Worm (Caenorhabditis elegans) whole organism, mixed stage, embryonic: ENCODE measurements around the gene F28A10.5.

Source experiments
- bed-3 ChIP-seq: fragments of 200-800 bp; sonication (Bioruptor generic); optimal IDR thresholded peaks from 3 replicates; lab custom pipeline; 2018; ENCODE audit warnings: mild to moderate bottlenecking, missing genetic modification characterization, moderate library complexity, missing compliant biosample characterization
- blmp-1 ChIP-seq: fragments of 150-350 bp; optimal IDR thresholded peaks from 2 replicates; lab custom pipeline; 2014; ENCODE audit warnings: missing biosample characterization, missing genetic modification characterization
- ceh-39 ChIP-seq: fragments of 150-350 bp; optimal IDR thresholded peaks from 2 replicates; lab custom pipeline; 2014; ENCODE audit warnings: missing biosample characterization, missing genetic modification characterization
- ceh-83 ChIP-seq: fragments of 200-800 bp; sonication (Bioruptor generic); optimal IDR thresholded peaks from 2 replicates; lab custom pipeline; 2018; ENCODE audit warnings: mild to moderate bottlenecking, missing genetic modification characterization, missing compliant biosample characterization
- ces-1 ChIP-seq: fragments of 150-350 bp; optimal IDR thresholded peaks from 2 replicates; lab custom pipeline; 2014; ENCODE audit warnings: missing biosample characterization, missing genetic modification reagents, missing genetic modification characterization
- cnd-1 ChIP-seq: fragments of 200-800 bp; sonication (Bioruptor generic); optimal IDR thresholded peaks from 2 replicates; lab custom pipeline; 2018; ENCODE audit warnings: mild to moderate bottlenecking, missing genetic modification characterization, missing compliant biosample characterization
- drap-1 ChIP-seq: fragments of 200-800 bp; sonication (Bioruptor generic); optimal IDR thresholded peaks from 3 replicates; lab custom pipeline; 2018; ENCODE audit warnings: mild to moderate bottlenecking, missing genetic modification characterization, missing compliant biosample characterization
- elt-1 ChIP-seq: sonication (generic microtip); optimal IDR thresholded peaks from 2 replicates; lab custom pipeline; 2017; ENCODE audit warnings: missing genetic modification characterization, mild to moderate bottlenecking, missing compliant biosample characterization, antibody characterized with exemption, moderate library complexity, borderline replicate concordance; ENCODE audit not compliant: insufficient read depth
- elt-3 ChIP-seq: fragments of 150-350 bp; optimal IDR thresholded peaks from 2 replicates; lab custom pipeline; 2014; ENCODE audit warnings: missing biosample characterization, missing genetic modification characterization
- ham-2 ChIP-seq: fragments of 200-800 bp; sonication (Bioruptor generic); optimal IDR thresholded peaks from 2 replicates; lab custom pipeline; 2018; ENCODE audit warnings: mild to moderate bottlenecking, missing genetic modification characterization, missing compliant biosample characterization
- hlh-1 ChIP-seq: fragments of 150-350 bp; optimal IDR thresholded peaks from 2 replicates; lab custom pipeline; 2014; ENCODE audit warnings: missing biosample characterization, missing genetic modification reagents, missing genetic modification characterization
- lin-32 ChIP-seq: fragments of 200-800 bp; sonication (Bioruptor generic); optimal IDR thresholded peaks from 2 replicates; lab custom pipeline; 2018; ENCODE audit warnings: mild to moderate bottlenecking, missing genetic modification characterization, missing compliant biosample characterization
- lsy-2 ChIP-seq: fragments of 150-350 bp; optimal IDR thresholded peaks from 2 replicates; lab custom pipeline; 2014; ENCODE audit warnings: missing biosample characterization, missing genetic modification characterization
- mab-5 ChIP-seq: fragments of 150-350 bp; optimal IDR thresholded peaks from 2 replicates; lab custom pipeline; 2014; ENCODE audit warnings: missing biosample characterization, missing genetic modification characterization
- mep-1 ChIP-seq: fragments of 150-350 bp; optimal IDR thresholded peaks from 2 replicates; lab custom pipeline; 2017; ENCODE audit warnings: missing biosample characterization, missing genetic modification reagents, missing genetic modification characterization, inconsistent platforms
- mls-2 ChIP-seq: sonication (generic microtip); optimal IDR thresholded peaks from 2 replicates; lab custom pipeline; 2016; ENCODE audit warnings: mild to moderate bottlenecking, missing genetic modification characterization, moderate library complexity, missing compliant biosample characterization
- nhr-12 ChIP-seq: fragments of 150-350 bp; optimal IDR thresholded peaks from 2 replicates; lab custom pipeline; 2014; ENCODE audit warnings: missing biosample characterization, missing genetic modification characterization
- nhr-2 ChIP-seq: fragments of 150-350 bp; optimal IDR thresholded peaks from 2 replicates; lab custom pipeline; 2014; ENCODE audit warnings: missing biosample characterization, missing genetic modification characterization
- nhr-237 ChIP-seq: fragments of 150-350 bp; optimal IDR thresholded peaks from 2 replicates; lab custom pipeline; 2014; ENCODE audit warnings: missing biosample characterization, missing genetic modification characterization
- nhr-28 ChIP-seq: fragments of 150-350 bp; optimal IDR thresholded peaks from 2 replicates; lab custom pipeline; 2014; ENCODE audit warnings: missing biosample characterization, missing genetic modification characterization
- sem-2 ChIP-seq: fragments of 200-800 bp; sonication (Bioruptor generic); optimal IDR thresholded peaks from 2 replicates; lab custom pipeline; 2018; ENCODE audit warnings: mild to moderate bottlenecking, missing genetic modification characterization, missing compliant biosample characterization
- snpc-4 ChIP-seq: fragments of 150-350 bp; optimal IDR thresholded peaks from 2 replicates; lab custom pipeline; 2014; ENCODE audit warnings: missing biosample characterization, missing genetic modification characterization
- sptf-1 ChIP-seq: sonication (generic microtip); optimal IDR thresholded peaks from 2 replicates; lab custom pipeline; 2017; ENCODE audit warnings: mild to moderate bottlenecking, missing genetic modification characterization, moderate library complexity, missing compliant biosample characterization
- tbx-8 ChIP-seq: fragments of 200-800 bp; sonication (Bioruptor generic); optimal IDR thresholded peaks from 2 replicates; lab custom pipeline; 2018; ENCODE audit warnings: mild to moderate bottlenecking, missing genetic modification characterization, moderate library complexity, missing compliant biosample characterization
- unc-120 ChIP-seq: sonication (generic microtip); optimal IDR thresholded peaks from 2 replicates; lab custom pipeline; 2017; ENCODE audit warnings: missing genetic modification characterization, missing compliant biosample characterization; ENCODE audit not compliant: poor library complexity, severe bottlenecking
- unc-39 ChIP-seq: fragments of 150-350 bp; optimal IDR thresholded peaks from 2 replicates; lab custom pipeline; 2014; ENCODE audit warnings: missing biosample characterization, missing genetic modification characterization
- unc-62 ChIP-seq: fragments of 150-350 bp; optimal IDR thresholded peaks from 2 replicates; lab custom pipeline; 2014; ENCODE audit warnings: missing biosample characterization, missing genetic modification reagents, missing genetic modification characterization
- zip-8 ChIP-seq: fragments of 150-350 bp; optimal IDR thresholded peaks from 2 replicates; lab custom pipeline; 2014; ENCODE audit warnings: missing biosample characterization, missing genetic modification characterization
- ztf-11 ChIP-seq: fragments of 150-350 bp; optimal IDR thresholded peaks from 2 replicates; lab custom pipeline; 2014; ENCODE audit warnings: missing biosample characterization, missing genetic modification characterization

F28A10.5 gene

ce11 chrII:814737-815136 lies 35.7 kb downstream of the F28A10.5 start, which contains the start of gene msrp-3:
Gene msrp-3, minus strand, starts transcription at chrII:814837.
- TF ChIP-seq nhr-28 (no peak), ces-1 (GFP tag; lab: Kevin White, UChicago) (no peak), ceh-39 (tag; lab: Kevin White, UChicago) (no peak), drap-1 (GFP tag; lab: Kevin White, UChicago) (no peak), tbx-8 (GFP tag; lab: Kevin White, UChicago) (no peak), nhr-237 (no peak), sem-2 (no peak), unc-39 (tag; lab: Kevin White, UChicago) (no peak), elt-3 (tag; lab: Kevin White, UChicago) (no peak)

- TF ChIP-seq sptf-1 (tag; lab: Kevin White, UChicago): no peak
Measured at ce11 chrII:812917-813316, 37.5 kb downstream of the F28A10.5 start, which contains the start of gene F46F5.5. Gene F46F5.5, minus strand, starts transcription at chrII:813017.

- TF ChIP-seq mls-2 (tag; lab: Kevin White, UChicago): no peak
- no peak for TF ChIP-seq nhr-12 (tag; lab: Kevin White, UChicago)
- TF ChIP-seq nhr-237: no peak
Measured at ce11 chrII:808457-808856, 42.0 kb downstream of the F28A10.5 start, which contains the start of gene F46F5.11. Gene F46F5.11, plus strand, starts transcription at chrII:808757.

- TF ChIP-seq unc-39 (tag; lab: Kevin White, UChicago): no peak
- no peak for TF ChIP-seq mab-5 (tag; lab: Kevin White, UChicago)
- no peak for TF ChIP-seq unc-120 (tag; lab: Kevin White, UChicago)
- no peak for TF ChIP-seq lsy-2 (tag; lab: Kevin White, UChicago)
- no peak for TF ChIP-seq ceh-83 (GFP tag; lab: Kevin White, UChicago)
- TF ChIP-seq nhr-2: no peak
- TF ChIP-seq cnd-1 (tag; lab: Kevin White, UChicago): no peak
- TF ChIP-seq elt-1: no peak
- no peak for TF ChIP-seq ham-2 (GFP tag; lab: Kevin White, UChicago)
- TF ChIP-seq blmp-1 (tag; lab: Kevin White, UChicago): no peak
Measured at ce11 chrII:803009-803408, 47.5 kb downstream of the F28A10.5 start, which contains the start of gene F46F5.13. Gene F46F5.13, plus strand, starts transcription at chrII:803309.

ce11 chrII:799700-800099 lies 50.8 kb downstream of the F28A10.5 start, which contains the start of gene F46F5.14:
Gene F46F5.14, plus strand, starts transcription at chrII:800000.
- TF ChIP-seq tbx-8 (GFP tag; lab: Kevin White, UChicago) (no peak), ztf-11 (no peak), snpc-4 (tag; lab: Kevin White, UChicago) (no peak), zip-8 (tag; lab: Kevin White, UChicago) (no peak), mep-1 (no peak), elt-1 (no peak), lin-32 (GFP tag; lab: Kevin White, UChicago) (no peak), ham-2 (GFP tag; lab: Kevin White, UChicago) (no peak), unc-120 (tag; lab: Kevin White, UChicago) (no peak), drap-1 (GFP tag; lab: Kevin White, UChicago) (no peak), hlh-1 (no peak), bed-3 (GFP tag; lab: Kevin White, UChicago) (no peak), unc-62 (GFP tag; lab: Kevin White, UChicago) (no peak)
